Fruit fly (Drosophila melanogaster) whole organism, prepupa: ENCODE data around the gene Tm1.

Experiments used
- CG10631 ChIP-seq: fragments of 200-800 bp; sonication (Bioruptor generic); optimal IDR thresholded peaks from 2 replicates; lab custom pipeline; 2016; ENCODE audit warnings: missing biosample characterization, missing genetic modification characterization
- CG11902 ChIP-seq: fragments of 200-800 bp; sonication (Bioruptor generic); optimal IDR thresholded peaks from 3 replicates; lab custom pipeline; 2016; ENCODE audit warnings: missing biosample characterization, missing genetic modification characterization
- CG1621 ChIP-seq: fragments of 200-800 bp; sonication (Bioruptor generic); optimal IDR thresholded peaks from 3 replicates; lab custom pipeline; 2018; ENCODE audit warnings: missing biosample characterization, mild to moderate bottlenecking, missing genetic modification characterization
- CG16779 ChIP-seq: fragments of 200-800 bp; sonication (Bioruptor generic); optimal IDR thresholded peaks from 3 replicates; lab custom pipeline; 2017; ENCODE audit warnings: missing biosample characterization, mild to moderate bottlenecking, missing genetic modification characterization
- CG3032 ChIP-seq: fragments of 200-800 bp; optimal IDR thresholded peaks from 2 replicates; lab custom pipeline; 2019; ENCODE audit warnings: missing biosample characterization, mild to moderate bottlenecking, missing genetic modification characterization, moderate library complexity
- CG31627 ChIP-seq: fragments of 200-800 bp; sonication (Bioruptor generic); optimal IDR thresholded peaks from 3 replicates; lab custom pipeline; 2016; ENCODE audit warnings: missing biosample characterization, missing genetic modification characterization
- CG32006 ChIP-seq: fragments of 200-800 bp; sonication (Bioruptor generic); optimal IDR thresholded peaks from 3 replicates; lab custom pipeline; 2017; ENCODE audit warnings: missing biosample characterization, mild to moderate bottlenecking, missing genetic modification characterization
- CG34406 ChIP-seq: fragments of 200-800 bp; sonication (Bioruptor generic); optimal IDR thresholded peaks from 3 replicates; lab custom pipeline; 2016; ENCODE audit warnings: missing biosample characterization, missing genetic modification characterization
- CG3919 ChIP-seq: fragments of 200-800 bp; sonication (Bioruptor generic); optimal IDR thresholded peaks from 3 replicates; lab custom pipeline; 2016; ENCODE audit warnings: missing biosample characterization, missing genetic modification characterization
- CG4318 ChIP-seq: fragments of 200-800 bp; sonication (Bioruptor generic); optimal IDR thresholded peaks from 3 replicates; lab custom pipeline; 2017; ENCODE audit warnings: missing biosample characterization, mild to moderate bottlenecking, missing genetic modification characterization
- CG6163 ChIP-seq: fragments of 200-800 bp; sonication (Bioruptor generic); IDR thresholded peaks from 3 replicates; pipeline ENCODE4 v1.3.6; 2022; ENCODE audit warnings: missing biosample characterization, missing genetic modification characterization
- CG6276 ChIP-seq: fragments of 200-800 bp; sonication (Bioruptor generic); optimal IDR thresholded peaks from 2 replicates; lab custom pipeline; 2017; ENCODE audit warnings: missing biosample characterization, mild to moderate bottlenecking, missing genetic modification characterization
- CG6792 ChIP-seq: fragments of 200-800 bp; sonication (Bioruptor generic); optimal IDR thresholded peaks from 3 replicates; lab custom pipeline; 2016; ENCODE audit warnings: missing biosample characterization, missing genetic modification characterization
- CG6808 ChIP-seq: fragments of 200-800 bp; sonication (Bioruptor generic); optimal IDR thresholded peaks from 3 replicates; lab custom pipeline; 2017; ENCODE audit warnings: missing biosample characterization, missing genetic modification characterization, mild to moderate bottlenecking, moderate library complexity, missing genetic modification reagents
- CG6854 ChIP-seq: fragments of 200-800 bp; sonication (Bioruptor generic); optimal IDR thresholded peaks from 2 replicates; lab custom pipeline; 2017; ENCODE audit warnings: missing biosample characterization, mild to moderate bottlenecking, missing genetic modification characterization
- CG7368 ChIP-seq: fragments of 200-800 bp; sonication (Bioruptor generic); optimal IDR thresholded peaks from 3 replicates; lab custom pipeline; 2016; ENCODE audit warnings: missing biosample characterization, missing genetic modification characterization
- CG8119 ChIP-seq: fragments of 200-800 bp; sonication (Bioruptor generic); IDR thresholded peaks from 3 replicates; pipeline ENCODE4 v1.3.6; 2022; ENCODE audit warnings: missing biosample characterization, missing genetic modification characterization
- CG8632 ChIP-seq: fragments of 200-800 bp; sonication (Bioruptor generic); optimal IDR thresholded peaks from 3 replicates; lab custom pipeline; 2016; ENCODE audit warnings: missing biosample characterization, missing genetic modification characterization
- Eip75B ChIP-seq: fragments of 200-800 bp; sonication (Bioruptor generic); optimal IDR thresholded peaks from 3 replicates; lab custom pipeline; 2016; ENCODE audit warnings: missing biosample characterization, missing genetic modification characterization
- Ets21C ChIP-seq: fragments of 200-800 bp; sonication (Bioruptor generic); optimal IDR thresholded peaks from 3 replicates; lab custom pipeline; 2016; ENCODE audit warnings: missing biosample characterization, missing genetic modification characterization
- Gug ChIP-seq: fragments of 200-800 bp; sonication (Bioruptor generic); IDR thresholded peaks from 2 replicates; pipeline ENCODE4 v1.3.6; 2022; ENCODE audit warnings: missing biosample characterization, missing genetic modification characterization
- Hr38 ChIP-seq: sonication (Bioruptor generic); optimal IDR thresholded peaks from 2 replicates; lab custom pipeline; 2016; ENCODE audit warnings: missing biosample characterization, missing genetic modification characterization
- Lpt ChIP-seq: fragments of 200-800 bp; sonication (Bioruptor generic); optimal IDR thresholded peaks from 3 replicates; lab custom pipeline; 2016; ENCODE audit warnings: missing biosample characterization, missing genetic modification characterization
- Met ChIP-seq: fragments of 200-800 bp; sonication (Bioruptor generic); optimal IDR thresholded peaks from 3 replicates; lab custom pipeline; 2016; ENCODE audit warnings: missing biosample characterization, missing genetic modification characterization
- OdsH ChIP-seq: fragments of 200-800 bp; sonication (Bioruptor generic); optimal IDR thresholded peaks from 3 replicates; lab custom pipeline; 2016; ENCODE audit warnings: missing biosample characterization, missing genetic modification characterization
- Sox102F ChIP-seq: fragments of 200-800 bp; sonication (Bioruptor generic); optimal IDR thresholded peaks from 2 replicates; lab custom pipeline; 2016; ENCODE audit warnings: missing biosample characterization, mild to moderate bottlenecking, missing genetic modification characterization
- Sox14 ChIP-seq: fragments of 200-800 bp; sonication (Bioruptor generic); optimal IDR thresholded peaks from 3 replicates; lab custom pipeline; 2016; ENCODE audit warnings: missing biosample characterization, missing genetic modification characterization
- achi ChIP-seq: fragments of 200-800 bp; sonication (Bioruptor generic); optimal IDR thresholded peaks from 3 replicates; lab custom pipeline; 2016; ENCODE audit warnings: missing biosample characterization, missing genetic modification characterization
- acj6 ChIP-seq: fragments of 200-800 bp; sonication (Bioruptor generic); optimal IDR thresholded peaks from 3 replicates; lab custom pipeline; 2016; ENCODE audit warnings: missing biosample characterization, missing genetic modification characterization
- cyc ChIP-seq: fragments of 200-800 bp; sonication (Bioruptor generic); optimal IDR thresholded peaks from 3 replicates; lab custom pipeline; 2016; ENCODE audit warnings: missing biosample characterization, missing genetic modification characterization
- dac ChIP-seq: fragments of 200-800 bp; sonication (Bioruptor generic); optimal IDR thresholded peaks from 2 replicates; lab custom pipeline; 2017; ENCODE audit warnings: missing biosample characterization, mild to moderate bottlenecking, missing genetic modification characterization
- dsx ChIP-seq: fragments of 200-800 bp; optimal IDR thresholded peaks from 3 replicates; lab custom pipeline; 2019; ENCODE audit warnings: missing biosample characterization, mild to moderate bottlenecking, missing genetic modification characterization, moderate library complexity; ENCODE audit not compliant: poor library complexity, severe bottlenecking
- eg ChIP-seq: fragments of 200-800 bp; sonication (Bioruptor generic); IDR thresholded peaks from 3 replicates; pipeline ENCODE4 v1.3.6; 2022; ENCODE audit warnings: missing biosample characterization, missing genetic modification characterization
- esn ChIP-seq: fragments of 200-800 bp; sonication (Bioruptor generic); optimal IDR thresholded peaks from 2 replicates; lab custom pipeline; 2016; ENCODE audit warnings: missing biosample characterization, mild to moderate bottlenecking, missing genetic modification characterization, moderate library complexity
- fd59A ChIP-seq: fragments of 200-800 bp; sonication (Bioruptor generic); optimal IDR thresholded peaks from 2 replicates; lab custom pipeline; 2017; ENCODE audit warnings: missing biosample characterization, mild to moderate bottlenecking, missing genetic modification characterization, missing genetic modification reagents
- fd85E ChIP-seq: fragments of 200-800 bp; sonication (Bioruptor generic); optimal IDR thresholded peaks from 3 replicates; lab custom pipeline; 2016; ENCODE audit warnings: missing biosample characterization, missing genetic modification characterization
- lz ChIP-seq: fragments of 200-800 bp; sonication (Bioruptor generic); optimal IDR thresholded peaks from 3 replicates; lab custom pipeline; 2016; ENCODE audit warnings: missing biosample characterization, missing genetic modification characterization
- net ChIP-seq: fragments of 200-800 bp; sonication (Bioruptor generic); optimal IDR thresholded peaks from 3 replicates; lab custom pipeline; 2016; ENCODE audit warnings: missing biosample characterization, missing genetic modification characterization
- spab ChIP-seq: fragments of 200-800 bp; sonication (Bioruptor generic); optimal IDR thresholded peaks from 2 replicates; lab custom pipeline; 2017; ENCODE audit warnings: missing biosample characterization, mild to moderate bottlenecking, missing genetic modification characterization, missing genetic modification reagents
- ss ChIP-seq, 2 experiments: fragments of 200-800 bp; sonication (Bioruptor generic); optimal IDR thresholded peaks; 2 replicates in 1 of 2; 3 replicates in 1 of 2; lab custom pipeline; 2017 to 2018; ENCODE audit warnings: mild to moderate bottlenecking in 2 of 2, missing biosample characterization in 2 of 2, missing genetic modification characterization in 2 of 2, moderate library complexity in 1 of 2
- topi ChIP-seq: fragments of 200-800 bp; sonication (Bioruptor generic); optimal IDR thresholded peaks from 3 replicates; lab custom pipeline; 2016; ENCODE audit warnings: missing biosample characterization, missing genetic modification characterization
- vri ChIP-seq: fragments of 200-800 bp; sonication (Bioruptor generic); optimal IDR thresholded peaks from 3 replicates; lab custom pipeline; 2016; ENCODE audit warnings: missing biosample characterization, mild to moderate bottlenecking, missing genetic modification characterization

Tm1 gene

dm6 chr3R:15265406-15266040, 12.5 kb upstream of the Tm1 start, which contains the start of gene ATPsynO:
ATPsynO (plus strand) TSS chr3R:15265591.
- TF ChIP-seq topi (GFP tag; lab: Kevin White, UChicago) (no peak), net (no peak), ss (GFP tag; optimal IDR thresholded peaks at IDR 0.05; lab: Kevin White, UChicago) (no peak), CG6792 (GFP tag; lab: Kevin White, UChicago) (no peak), CG10631 (GFP tag; lab: Kevin White, UChicago) (no peak), Ets21C (no peak), CG6808 (GFP tag; lab: Kevin White, UChicago) (no peak), eg (GFP tag; lab: Robert Waterston, UW) (no peak), CG3919 (no peak), Sox102F (GFP tag; lab: Kevin White, UChicago) (no peak), dac (GFP tag; lab: Kevin White, UChicago) (no peak), CG3032 (peak; percentile 35), dsx (GFP tag; lab: Kevin White, UChicago) (no peak), achi (GFP tag; lab: Kevin White, UChicago) (no peak), fd59A (GFP tag; lab: Kevin White, UChicago) (no peak), CG31627 (no peak), Eip75B (GFP tag; lab: Kevin White, UChicago) (no peak), cyc (GFP tag; lab: Kevin White, UChicago) (no peak), vri (GFP tag; lab: Kevin White, UChicago) (peak; percentile 93), esn (GFP tag; lab: Kevin White, UChicago) (peak; percentile 16), fd85E (no peak)

- no peak for TF ChIP-seq Sox102F (GFP tag; lab: Kevin White, UChicago)
Observed at dm6 chr3R:15268426-15268825, 9.6 kb upstream of the Tm1 start, which contains the start of the genes CG14864 and Zip88E. CG14864 (minus strand) TSS chr3R:15268538. Zip88E (plus strand) TSS chr3R:15268662.

dm6 chr3R:15268856-15269255, 9.2 kb upstream of the Tm1 start:
- no peak for TF ChIP-seq Sox14 (GFP tag; lab: Kevin White, UChicago)
- TF ChIP-seq lz (GFP tag; lab: Kevin White, UChicago): no peak
- no peak for TF ChIP-seq CG1621 (tag; lab: Kevin White, UChicago)
- TF ChIP-seq dsx (GFP tag; lab: Kevin White, UChicago): no peak
- TF ChIP-seq CG6276 (GFP tag; lab: Kevin White, UChicago): no peak
- TF ChIP-seq CG4318: no peak
- TF ChIP-seq vri (GFP tag; lab: Kevin White, UChicago): no peak
- no peak for TF ChIP-seq CG32006
- no peak for TF ChIP-seq CG16779
- TF ChIP-seq topi (GFP tag; lab: Kevin White, UChicago): no peak
- no peak for TF ChIP-seq CG11902 (GFP tag; lab: Kevin White, UChicago)
- no peak for TF ChIP-seq CG6808 (GFP tag; lab: Kevin White, UChicago)
- no peak for TF ChIP-seq OdsH (GFP tag; lab: Kevin White, UChicago)
- no peak for TF ChIP-seq spab (GFP tag; lab: Kevin White, UChicago)
- TF ChIP-seq esn (GFP tag; lab: Kevin White, UChicago): no peak
- TF ChIP-seq Eip75B (GFP tag; lab: Kevin White, UChicago): no peak
- no peak for TF ChIP-seq achi (GFP tag; lab: Kevin White, UChicago)
- TF ChIP-seq CG8119 (GFP tag; lab: Robert Waterston, UW): no peak
- TF ChIP-seq CG8632 (GFP tag; lab: Kevin White, UChicago): no peak
- TF ChIP-seq CG6854 (GFP tag; lab: Kevin White, UChicago): no peak
- TF ChIP-seq, all 60 proteins: peak for 0

dm6 chr3R:15275158-15275623, 2.8 kb upstream of the Tm1 start, which contains the start of the genes Cp190 and CG4338:
Cp190 (minus strand) TSS chr3R:15275241.
CG4338 (plus strand) TSS chr3R:15275522.
- TF ChIP-seq CG3032 (peak; percentile 99), fd85E (no peak), CG34406 (peak; percentile 97), esn (GFP tag; lab: Kevin White, UChicago) (peak; percentile 98), Met (GFP tag; lab: Kevin White, UChicago) (peak; percentile 96), CG16779 (no peak), CG8119 (GFP tag; lab: Robert Waterston, UW) (peak; percentile 98), CG7368 (peak; percentile 96), CG4318 (no peak), Ets21C (peak; percentile 94), CG8632 (GFP tag; lab: Kevin White, UChicago) (peak; percentile 97), Hr38 (GFP tag; lab: Kevin White, UChicago) (no peak), CG1621 (tag; lab: Kevin White, UChicago) (peak; percentile 93), CG6163 (GFP tag; lab: Robert Waterston, UW) (peak; percentile 96), acj6 (GFP tag; lab: Kevin White, UChicago) (peak; percentile 97), Eip75B (GFP tag; lab: Kevin White, UChicago) (peak; percentile 96), Sox14 (GFP tag; lab: Kevin White, UChicago) (peak; percentile 97), fd59A (GFP tag; lab: Kevin White, UChicago) (peak; percentile 96), topi (GFP tag; lab: Kevin White, UChicago) (peak; percentile 97), Gug (peak; percentile 94), Lpt (GFP tag; lab: Kevin White, UChicago) (peak; percentile 95), ss (GFP tag; optimal IDR thresholded peaks at IDR 0.05; lab: Kevin White, UChicago) (peak in 1 of 2 experiments; percentile 97)
